Fruit fly (Drosophila melanogaster): ENCODE results near the gene CG32987.

Gene CG32987

dm6 chr2L:8860767-8861166, 2.8 kb upstream of the CG32987 start (continued):
- TF ChIP-seq CG15073 (GFP tag; optimal IDR thresholded peaks at IDR 0.05): peak; percentile 7
- TF ChIP-seq CG16815 (GFP tag; optimal IDR thresholded peaks at IDR 0.05): peak; percentile 59
- TF ChIP-seq ttk (GFP tag; IDR thresholded peaks at IDR 0.05): peak; percentile 74
- TF ChIP-seq chif (GFP tag; optimal IDR thresholded peaks at IDR 0.05): peak; percentile 33 to 47
- TF ChIP-seq CG10147 (GFP tag; optimal IDR thresholded peaks at IDR 0.05): peak; percentile 9
- no peak for TF ChIP-seq CG16779 (GFP tag; IDR thresholded peaks at IDR 0.05)
- no peak for TF ChIP-seq CkIIα-i1 (GFP tag; IDR thresholded peaks at IDR 0.05)
- TF ChIP-seq CG11560 (tag; IDR thresholded peaks at IDR 0.05): peak; percentile 69
- peak; percentile 53 for TF ChIP-seq BtbVII (GFP tag; optimal IDR thresholded peaks at IDR 0.05)
- peak; percentile 30; the same call in 2 of the 3 replicates for TF ChIP-seq Optix (GFP tag; IDR thresholded peaks at IDR 0.05)
- no peak for TF ChIP-seq Mad (GFP tag; optimal IDR thresholded peaks at IDR 0.05)
- TF ChIP-seq Bgb (GFP tag; IDR thresholded peaks at IDR 0.05; ENCODE audit: partially characterized antibody): no peak
- TF ChIP-seq nerfin-1 (tag; optimal IDR thresholded peaks at IDR 0.05): peak; percentile 70
- TF ChIP-seq CG7556 (GFP tag; optimal IDR thresholded peaks at IDR 0.05): peak; percentile 72
- no peak for TF ChIP-seq ftz-f1 (GFP tag; optimal IDR thresholded peaks at IDR 0.05)
- peak; percentile 46; the same call in 1 of the 2 replicates for TF ChIP-seq Taf1 (GFP tag; IDR thresholded peaks at IDR 0.05)
- peak; percentile 28 for TF ChIP-seq jing (GFP tag; optimal IDR thresholded peaks at IDR 0.05)
- peak; percentile 28 for TF ChIP-seq zen (tag; optimal IDR thresholded peaks at IDR 0.05)
- no peak for TF ChIP-seq pan (optimal IDR thresholded peaks at IDR 0.05)
- TF ChIP-seq pan (GFP tag; optimal IDR thresholded peaks at IDR 0.05 in 1 of 2, IDR thresholded peaks at IDR 0.05 in 1 of 2): peak in 1 of 2 experiments; percentile 78
- TF ChIP-seq nmo (GFP tag; optimal IDR thresholded peaks at IDR 0.05): peak; percentile 84
- TF ChIP-seq gsb-n (tag; optimal IDR thresholded peaks at IDR 0.05): peak; percentile 64
- no peak for TF ChIP-seq Dip2 (GFP tag; IDR thresholded peaks at IDR 0.05)
- TF ChIP-seq fd96Cb (tag; optimal IDR thresholded peaks at IDR 0.05): peak; percentile 78
- peak; percentile 49; the same call in 1 of the 3 replicates for TF ChIP-seq jigr1 (GFP tag; IDR thresholded peaks at IDR 0.05)
- TF ChIP-seq CG32532 (GFP tag; IDR thresholded peaks at IDR 0.05): peak; percentile 60; the same call in 1 of the 2 replicates
- no peak for TF ChIP-seq Opbp (GFP tag; IDR thresholded peaks at IDR 0.05; ENCODE audit: partially characterized antibody)
- peak; percentile 73 for TF ChIP-seq Sox102F (GFP tag; optimal IDR thresholded peaks at IDR 0.05)
- TF ChIP-seq CG4328 (GFP tag; optimal IDR thresholded peaks at IDR 0.05): peak; percentile 17
- no peak for TF ChIP-seq Atf3 (GFP tag; optimal IDR thresholded peaks at IDR 0.05)
- peak; percentile 57 for TF ChIP-seq slbo (GFP tag; IDR thresholded peaks at IDR 0.05)
- TF ChIP-seq CG4820 (GFP tag; optimal IDR thresholded peaks at IDR 0.05): peak; percentile 80
- TF ChIP-seq CG7987 (GFP tag; optimal IDR thresholded peaks at IDR 0.05): no peak
- TF ChIP-seq Xrp1 (GFP tag; IDR thresholded peaks at IDR 0.05): peak; percentile 89
- TF ChIP-seq CG1792 (GFP tag; optimal IDR thresholded peaks at IDR 0.05): peak; percentile 19
- TF ChIP-seq CG11398 (GFP tag; optimal IDR thresholded peaks at IDR 0.05): no peak
- TF ChIP-seq CG8290 (GFP tag; optimal IDR thresholded peaks at IDR 0.05): peak; percentile 34
- no peak for TF ChIP-seq CG8290 (tag; optimal IDR thresholded peaks at IDR 0.05)
- TF ChIP-seq dpn (GFP tag; optimal IDR thresholded peaks at IDR 0.05): peak; percentile 37 to 62
- no peak for TF ChIP-seq CG4707 (GFP tag; optimal IDR thresholded peaks at IDR 0.05)
- TF ChIP-seq CG3163 (GFP tag; optimal IDR thresholded peaks at IDR 0.05): no peak
- TF ChIP-seq CG1832 (GFP tag; optimal IDR thresholded peaks at IDR 0.05): no peak
- TF ChIP-seq sens (GFP tag): peak; percentile 90
- no peak for TF ChIP-seq NK7.1 (GFP tag; optimal IDR thresholded peaks at IDR 0.05)
- TF ChIP-seq Dll (GFP tag; IDR thresholded peaks at IDR 0.05; ENCODE audit: partially characterized antibody): no peak
- peak; percentile 13 for TF ChIP-seq kay (GFP tag; optimal IDR thresholded peaks at IDR 0.05)
- TF ChIP-seq cg (GFP tag; optimal IDR thresholded peaks at IDR 0.05): no peak
- TF ChIP-seq zf30C (GFP tag; optimal IDR thresholded peaks at IDR 0.05): no peak
- TF ChIP-seq CG14050 (GFP tag; IDR thresholded peaks at IDR 0.05): 0 out of 3 replicates have a peak, but pooled peaks have one; percentile 25
- peak; percentile 68 for TF ChIP-seq esg (GFP tag; conservative IDR thresholded peaks at IDR 0.05)
- TF ChIP-seq org-1 (GFP tag; optimal IDR thresholded peaks at IDR 0.05): peak; percentile 47
- TF ChIP-seq CG6791 (GFP tag; IDR thresholded peaks at IDR 0.05; ENCODE audit: partially characterized antibody): no peak

Data from whole organism, embryonic.